Worm (Caenorhabditis elegans): ENCODE measurements around the gene fbxb-79.

DNA sequence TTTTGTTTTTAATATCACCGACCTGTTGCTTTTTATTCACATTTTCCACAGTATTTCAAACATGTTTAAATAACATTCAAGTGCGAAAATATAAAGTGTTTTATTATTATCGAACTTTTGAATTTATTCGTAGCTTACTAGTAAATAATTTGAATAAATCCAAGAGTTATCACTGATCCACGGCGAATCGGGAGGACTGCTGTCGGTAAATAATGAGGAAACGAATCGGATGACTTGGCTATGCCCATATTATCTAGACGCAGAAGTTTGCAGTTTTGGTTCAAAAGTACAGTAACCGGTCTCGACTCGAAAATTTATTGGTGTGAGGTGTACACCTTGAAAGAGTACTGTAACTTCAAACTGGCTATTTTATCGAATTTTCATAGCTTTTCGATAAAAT lies 32.8 kb downstream of the fbxb-79 start:
- TF ChIP-seq him-1 (tag; optimal IDR thresholded peaks at IDR 0.05) (no peak), dao-5 (tag; optimal IDR thresholded peaks at IDR 0.05) (no peak), W03F9.2 (tag; optimal IDR thresholded peaks at IDR 0.05) (no peak)

Data from whole organism, L4/young adult.